Worm (Caenorhabditis elegans) whole organism, L2 larva: ENCODE results near the gene dohh-1.
A peak's percentile ranks its signal among the peaks of the same experiment; 100 is the strongest.

Experiments used
- C34F6.9 ChIP-seq: fragments of 150-350 bp; optimal IDR thresholded peaks from 2 replicates; lab custom pipeline; 2014; ENCODE audit warnings: missing biosample characterization, missing genetic modification characterization
- F13H6.1 ChIP-seq: sonication (generic microtip); optimal IDR thresholded peaks from 2 replicates; lab custom pipeline; 2016; ENCODE audit warnings: missing genetic modification characterization, missing compliant biosample characterization
- R02D3.7 ChIP-seq: fragments of 150-350 bp; optimal IDR thresholded peaks from 2 replicates; lab custom pipeline; 2014; ENCODE audit warnings: missing biosample characterization, missing genetic modification characterization
- Y55F3AM.14 ChIP-seq: fragments of 200-800 bp; sonication (Bioruptor generic); optimal IDR thresholded peaks from 2 replicates; lab custom pipeline; 2018; ENCODE audit warnings: mild to moderate bottlenecking, missing genetic modification characterization, missing compliant biosample characterization
- ZK546.5 ChIP-seq: sonication (generic microtip); optimal IDR thresholded peaks from 2 replicates; lab custom pipeline; 2017; ENCODE audit warnings: missing biosample characterization, missing genetic modification characterization
- alr-1 ChIP-seq: fragments of 150-350 bp; optimal IDR thresholded peaks from 2 replicates; lab custom pipeline; 2014; ENCODE audit warnings: missing biosample characterization, missing genetic modification characterization
- aly-2 ChIP-seq: fragments of 150-350 bp; optimal IDR thresholded peaks from 2 replicates; lab custom pipeline; 2014; ENCODE audit warnings: missing biosample characterization, missing genetic modification characterization
- ama-1 ChIP-seq: fragments of 150-350 bp; optimal IDR thresholded peaks from 2 replicates; lab custom pipeline; 2018; ENCODE audit warnings: inconsistent platforms
- blmp-1 ChIP-seq: sonication (generic microtip); optimal IDR thresholded peaks from 2 replicates; lab custom pipeline; 2017; ENCODE audit warnings: missing genetic modification characterization, mild to moderate bottlenecking, missing compliant biosample characterization, antibody characterized with exemption, moderate library complexity; ENCODE audit not compliant: insufficient read depth
- ceh-16 ChIP-seq: fragments of 150-350 bp; optimal IDR thresholded peaks from 2 replicates; lab custom pipeline; 2014; ENCODE audit warnings: missing biosample characterization, missing genetic modification characterization
- ceh-82 ChIP-seq: fragments of 150-350 bp; optimal IDR thresholded peaks from 2 replicates; lab custom pipeline; 2014; ENCODE audit warnings: missing biosample characterization, missing genetic modification characterization
- crh-2 ChIP-seq: sonication (generic microtip); optimal IDR thresholded peaks from 2 replicates; lab custom pipeline; 2017; ENCODE audit warnings: missing biosample characterization, missing genetic modification characterization
- dmd-4 ChIP-seq: sonication (generic microtip); optimal IDR thresholded peaks from 2 replicates; lab custom pipeline; 2017; ENCODE audit warnings: missing biosample characterization, missing genetic modification characterization
- egl-27 ChIP-seq: sonication (generic microtip); optimal IDR thresholded peaks from 3 replicates; lab custom pipeline; 2017; ENCODE audit warnings: missing biosample characterization, missing genetic modification reagents, missing genetic modification characterization
- elt-1 ChIP-seq: fragments of 150-350 bp; optimal IDR thresholded peaks from 2 replicates; lab custom pipeline; 2014; ENCODE audit warnings: missing biosample characterization, missing genetic modification characterization
- elt-3 ChIP-seq: sonication (generic microtip); optimal IDR thresholded peaks from 2 replicates; lab custom pipeline; 2017; ENCODE audit warnings: missing biosample characterization, missing genetic modification characterization
- fos-1 ChIP-seq: fragments of 150-350 bp; optimal IDR thresholded peaks from 2 replicates; lab custom pipeline; 2014; ENCODE audit warnings: missing biosample characterization, missing genetic modification characterization
- gmeb-1 ChIP-seq: fragments of 150-350 bp; optimal IDR thresholded peaks from 2 replicates; lab custom pipeline; 2014; ENCODE audit warnings: missing biosample characterization, missing genetic modification characterization
- lin-11 ChIP-seq: fragments of 150-350 bp; sonication (generic microtip); optimal IDR thresholded peaks from 2 replicates; lab custom pipeline; 2014; ENCODE audit warnings: missing biosample characterization, missing genetic modification characterization, inconsistent platforms, mixed read lengths
- lin-13 ChIP-seq: fragments of 150-350 bp; optimal IDR thresholded peaks from 2 replicates; lab custom pipeline; 2014; ENCODE audit warnings: missing biosample characterization, missing genetic modification reagents, missing genetic modification characterization
- lin-39 ChIP-seq: fragments of 150-350 bp; optimal IDR thresholded peaks from 2 replicates; lab custom pipeline; 2014; ENCODE audit warnings: missing biosample characterization, missing genetic modification reagents, missing genetic modification characterization
- lsy-2 ChIP-seq, 2 experiments: fragments of 150-350 bp in 1 of 2; sonication (generic microtip) in 1 of 2; optimal IDR thresholded peaks; 2 replicates each; lab custom pipeline; 2014 to 2017; ENCODE audit warnings: missing biosample characterization in 2 of 2, missing genetic modification characterization in 2 of 2
- mab-5 ChIP-seq: fragments of 150-350 bp; optimal IDR thresholded peaks from 2 replicates; lab custom pipeline; 2014; ENCODE audit warnings: missing biosample characterization, missing genetic modification characterization
- mbf-1 ChIP-seq: sonication (generic microtip); optimal IDR thresholded peaks from 2 replicates; lab custom pipeline; 2017; ENCODE audit warnings: missing biosample characterization, missing genetic modification characterization
- mdl-1 ChIP-seq, 2 experiments: fragments of 150-350 bp in 1 of 2; sonication (generic microtip) in 1 of 2; optimal IDR thresholded peaks; 2 replicates each; lab custom pipeline; 2017; ENCODE audit warnings: missing biosample characterization in 2 of 2, missing genetic modification characterization in 2 of 2
- nhr-10 ChIP-seq: sonication (generic microtip); optimal IDR thresholded peaks from 2 replicates; lab custom pipeline; 2017; ENCODE audit warnings: missing biosample characterization, missing genetic modification characterization
- nhr-11 ChIP-seq: fragments of 150-350 bp; optimal IDR thresholded peaks from 2 replicates; lab custom pipeline; 2014; ENCODE audit warnings: missing biosample characterization, missing genetic modification characterization
- nhr-12 ChIP-seq: fragments of 150-350 bp; optimal IDR thresholded peaks from 2 replicates; lab custom pipeline; 2014; ENCODE audit warnings: missing biosample characterization, missing genetic modification characterization
- nhr-129 ChIP-seq: fragments of 150-350 bp; optimal IDR thresholded peaks from 2 replicates; lab custom pipeline; 2014; ENCODE audit warnings: missing biosample characterization, missing genetic modification characterization
- nhr-21 ChIP-seq: fragments of 150-350 bp; optimal IDR thresholded peaks from 2 replicates; lab custom pipeline; 2014; ENCODE audit warnings: missing biosample characterization, missing genetic modification characterization
- nhr-23 ChIP-seq: fragments of 150-350 bp; optimal IDR thresholded peaks from 2 replicates; lab custom pipeline; 2014; ENCODE audit warnings: missing biosample characterization, missing genetic modification reagents, missing genetic modification characterization
- nhr-237 ChIP-seq: fragments of 150-350 bp; optimal IDR thresholded peaks from 2 replicates; lab custom pipeline; 2014; ENCODE audit warnings: missing biosample characterization, missing genetic modification characterization
- nhr-25 ChIP-seq: fragments of 150-350 bp; sonication (generic microtip); optimal IDR thresholded peaks from 3 replicates; lab custom pipeline; 2014; ENCODE audit warnings: missing biosample characterization, missing genetic modification characterization
- nhr-6 ChIP-seq: fragments of 150-350 bp; optimal IDR thresholded peaks from 2 replicates; lab custom pipeline; 2014; ENCODE audit warnings: missing biosample characterization, missing genetic modification characterization
- nhr-77 ChIP-seq: fragments of 150-350 bp; optimal IDR thresholded peaks from 2 replicates; lab custom pipeline; 2014; ENCODE audit warnings: missing biosample characterization, missing genetic modification characterization
- peb-1 ChIP-seq: fragments of 150-350 bp; optimal IDR thresholded peaks from 2 replicates; lab custom pipeline; 2014; ENCODE audit warnings: missing biosample characterization, missing genetic modification characterization
- sem-4 ChIP-seq: fragments of 150-350 bp; optimal IDR thresholded peaks from 2 replicates; lab custom pipeline; 2014; ENCODE audit warnings: missing biosample characterization, missing genetic modification reagents, missing genetic modification characterization
- skn-1 ChIP-seq: sonication (generic microtip); optimal IDR thresholded peaks from 2 replicates; lab custom pipeline; 2017; ENCODE audit warnings: missing biosample characterization, missing genetic modification characterization
- sma-3 ChIP-seq: sonication (generic microtip); optimal IDR thresholded peaks from 2 replicates; lab custom pipeline; 2016; ENCODE audit warnings: missing genetic modification reagents, missing genetic modification characterization, missing compliant biosample characterization
- sma-9 ChIP-seq, 2 experiments: fragments of 150-350 bp in 1 of 2; sonication (generic microtip) in 1 of 2; optimal IDR thresholded peaks; 2 replicates each; lab custom pipeline; 2014 to 2016; ENCODE audit warnings: missing genetic modification characterization in 2 of 2, mild to moderate bottlenecking in 1 of 2, missing biosample characterization in 1 of 2, missing compliant biosample characterization in 1 of 2, missing genetic modification reagents in 1 of 2, moderate library complexity in 1 of 2
- snpc-4 ChIP-seq: fragments of 150-350 bp; optimal IDR thresholded peaks from 2 replicates; lab custom pipeline; 2014; ENCODE audit warnings: missing biosample characterization, missing genetic modification characterization
- unc-39 ChIP-seq: fragments of 150-350 bp; optimal IDR thresholded peaks from 2 replicates; lab custom pipeline; 2014; ENCODE audit warnings: missing biosample characterization, missing genetic modification characterization
- unc-55 ChIP-seq: fragments of 150-350 bp; sonication (generic microtip); optimal IDR thresholded peaks from 3 replicates; lab custom pipeline; 2014; ENCODE audit warnings: missing biosample characterization, missing genetic modification reagents, missing genetic modification characterization
- unc-62 ChIP-seq: fragments of 150-350 bp; optimal IDR thresholded peaks from 2 replicates; lab custom pipeline; 2014; ENCODE audit warnings: missing biosample characterization, missing genetic modification reagents, missing genetic modification characterization
- zag-1 ChIP-seq: fragments of 150-350 bp; optimal IDR thresholded peaks from 2 replicates; lab custom pipeline; 2014; ENCODE audit warnings: missing biosample characterization, missing genetic modification characterization
- ztf-1 ChIP-seq: fragments of 200-800 bp; sonication (Bioruptor generic); conservative IDR thresholded peaks from 2 replicates; pipeline ENCODE4 v1.3.6; 2022; ENCODE audit warnings: missing genetic modification characterization, missing compliant biosample characterization
- ztf-11 ChIP-seq: sonication (generic microtip); optimal IDR thresholded peaks from 2 replicates; lab custom pipeline; 2017; ENCODE audit warnings: missing biosample characterization, missing genetic modification characterization
- ztf-4 ChIP-seq: fragments of 150-350 bp; optimal IDR thresholded peaks from 2 replicates; lab custom pipeline; 2014; ENCODE audit warnings: missing biosample characterization, missing genetic modification characterization

Gene dohh-1

DNA sequence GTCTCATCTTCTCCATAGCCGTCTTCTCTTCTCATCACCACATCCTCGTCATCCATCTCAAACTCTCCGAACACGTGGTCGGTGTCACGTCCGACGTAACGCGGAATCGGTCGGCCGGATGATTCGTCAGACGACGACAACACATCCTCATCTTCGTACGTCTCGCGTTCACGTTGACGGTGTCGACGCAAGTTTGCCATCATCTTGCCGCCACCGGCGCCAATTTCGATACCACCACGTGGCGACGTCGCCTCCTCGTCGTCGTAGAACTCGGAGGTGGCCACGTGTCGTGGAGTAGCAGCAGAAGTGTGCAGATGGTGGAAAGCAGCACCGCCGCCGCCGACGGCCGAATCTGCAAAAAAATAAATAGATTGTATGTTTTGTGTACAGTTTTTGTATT, 32.4 kb upstream of the dohh-1 start:
- TF ChIP-seq lin-11 (tag; lab: Kevin White, UChicago) (no peak), fos-1 (no peak), unc-39 (tag; lab: Kevin White, UChicago) (no peak), sma-9 (GFP tag; optimal IDR thresholded peaks at IDR 0.05; lab: Kevin White, UChicago) (no peak), sma-9 (tag; optimal IDR thresholded peaks at IDR 0.05; lab: Kevin White, UChicago) (no peak), blmp-1 (no peak), elt-3 (tag; lab: Kevin White, UChicago) (no peak), unc-62 (GFP tag; lab: Kevin White, UChicago) (no peak), nhr-129 (peak; percentile 0), mdl-1 (tag; optimal IDR thresholded peaks at IDR 0.05; lab: Kevin White, UChicago) (no peak)

DNA sequence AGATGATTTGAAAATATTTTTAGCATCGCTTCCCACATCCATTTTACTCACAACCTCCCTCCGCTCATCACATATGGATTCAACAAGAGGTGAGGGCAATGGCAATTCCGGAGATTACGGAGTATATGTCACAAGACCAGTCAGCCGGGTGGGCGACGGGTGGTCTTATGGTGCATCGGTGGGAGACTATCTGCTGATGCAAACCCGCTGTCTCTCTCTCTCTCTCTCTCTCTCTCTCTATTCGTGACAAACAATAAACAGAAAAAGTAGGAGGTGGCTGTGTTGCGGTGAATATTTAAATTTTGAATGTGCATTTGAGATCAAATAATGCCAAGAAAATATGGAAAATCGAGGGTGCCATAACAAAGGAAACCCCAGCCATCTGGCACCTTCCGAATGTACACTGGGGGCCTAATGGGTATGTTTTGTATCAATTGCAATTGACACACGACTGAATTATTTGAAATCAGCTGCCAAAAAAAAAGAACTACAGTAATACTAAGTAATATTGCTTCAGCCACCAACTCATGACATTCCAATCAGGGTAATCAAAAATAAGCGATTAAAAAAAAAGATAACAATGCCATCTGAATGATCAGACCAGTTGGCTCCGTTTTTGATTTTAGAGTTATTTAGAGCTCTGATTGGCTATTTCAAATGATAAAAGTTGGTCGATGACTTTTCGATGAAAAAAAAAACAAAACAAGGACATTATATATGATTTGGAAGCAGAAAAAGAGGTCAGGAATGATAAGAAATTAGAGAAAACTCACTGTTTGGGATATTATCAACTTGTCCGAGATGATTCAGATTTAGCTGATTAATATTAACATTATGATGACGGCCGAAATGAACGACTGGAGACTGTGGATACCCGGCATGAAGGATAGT, 31.7 kb upstream of the dohh-1 start:
- TF ChIP-seq lsy-2 (tag; optimal IDR thresholded peaks at IDR 0.05; lab: Kevin White, UChicago) (no peak), snpc-4 (tag; lab: Kevin White, UChicago) (no peak), nhr-23 (tag; lab: Kevin White, UChicago) (no peak), skn-1 (tag; lab: Kevin White, UChicago) (no peak), lin-39 (tag; lab: Kevin White, UChicago) (no peak), sma-3 (GFP tag; lab: Kevin White, UChicago) (no peak), aly-2 (tag; lab: Kevin White, UChicago) (no peak), elt-3 (tag; lab: Kevin White, UChicago) (no peak), ZK546.5 (no peak), ceh-82 (tag; lab: Kevin White, UChicago) (no peak), nhr-11 (tag; lab: Kevin White, UChicago) (no peak), egl-27 (tag; lab: Kevin White, UChicago) (no peak), zag-1 (tag; lab: Kevin White, UChicago) (no peak), mab-5 (tag; lab: Kevin White, UChicago) (no peak), peb-1 (tag; lab: Kevin White, UChicago) (no peak), ztf-4 (tag; lab: Kevin White, UChicago) (no peak), ztf-1 (GFP tag; lab: Robert Waterston, UW) (no peak), nhr-237 (tag; lab: Kevin White, UChicago) (no peak), nhr-21 (tag; lab: Kevin White, UChicago) (no peak), R02D3.7 (no peak), nhr-6 (tag; lab: Kevin White, UChicago) (no peak), F13H6.1 (tag; lab: Kevin White, UChicago) (no peak), ama-1 (lab: Kevin White, UChicago) (peak; percentile 86), nhr-129 (peak; percentile 79), elt-1 (tag; lab: Kevin White, UChicago) (no peak), ceh-16 (tag; lab: Kevin White, UChicago) (no peak), nhr-77 (tag; lab: Kevin White, UChicago) (no peak), dmd-4 (no peak), gmeb-1 (tag; lab: Kevin White, UChicago) (peak; percentile 12), Y55F3AM.14 (GFP tag; lab: Kevin White, UChicago) (no peak), blmp-1 (no peak), unc-62 (GFP tag; lab: Kevin White, UChicago) (no peak), lin-11 (tag; lab: Kevin White, UChicago) (peak; percentile 23), alr-1 (tag; lab: Kevin White, UChicago) (no peak), unc-55 (GFP tag; lab: Kevin White, UChicago) (peak; percentile 6), mdl-1 (tag; optimal IDR thresholded peaks at IDR 0.05; lab: Kevin White, UChicago) (no peak), sem-4 (tag; lab: Kevin White, UChicago) (no peak), ztf-11 (tag; lab: Kevin White, UChicago) (no peak), C34F6.9 (tag; lab: Kevin White, UChicago) (peak; percentile 7), unc-39 (tag; lab: Kevin White, UChicago) (no peak), sma-9 (GFP tag; optimal IDR thresholded peaks at IDR 0.05; lab: Kevin White, UChicago) (peak; percentile 16), sma-9 (tag; optimal IDR thresholded peaks at IDR 0.05; lab: Kevin White, UChicago) (no peak), lin-13 (GFP tag; lab: Kevin White, UChicago) (no peak), nhr-25 (tag; lab: Kevin White, UChicago) (no peak), fos-1 (no peak), crh-2 (no peak), nhr-10 (no peak), mbf-1 (no peak), nhr-12 (tag; lab: Kevin White, UChicago) (no peak)
